Worm (Caenorhabditis elegans) whole organism, L4/young adult: ENCODE results near the gene mps-1.

Experiments
- W03F9.2 ChIP-seq: fragments of 150-350 bp; optimal IDR thresholded peaks from 2 replicates; lab custom pipeline; 2014; ENCODE audit warnings: missing biosample characterization, missing genetic modification characterization
- him-1 ChIP-seq: sonication (generic microtip); optimal IDR thresholded peaks from 2 replicates; lab custom pipeline; 2016; ENCODE audit warnings: missing genotype, missing genetic modification reagents, missing genetic modification characterization, missing compliant biosample characterization

DNA sequence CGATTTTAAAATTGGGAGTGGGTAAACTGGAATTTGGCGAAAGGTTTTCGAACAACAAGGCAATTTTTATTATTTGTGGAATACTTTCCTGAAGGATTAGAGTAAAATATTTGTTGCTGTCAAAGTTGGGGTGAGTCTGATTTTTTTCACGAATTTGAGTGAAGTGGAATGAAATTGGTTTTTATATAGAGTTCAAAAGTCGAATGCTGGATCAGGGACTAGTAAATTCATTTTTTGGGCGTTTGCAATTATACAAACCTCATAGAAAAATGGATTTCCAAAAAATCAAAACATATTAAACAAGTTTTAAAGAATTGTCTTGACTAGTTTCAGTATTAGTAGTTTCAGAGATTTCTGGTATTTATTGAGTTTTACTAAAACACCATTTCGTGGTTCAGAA is 45.8 kb upstream of the mps-1 start, which contains the start of gene C32D5.7:
- TF ChIP-seq W03F9.2 (tag; lab: Kevin White, UChicago), result no peak
- no peak for TF ChIP-seq him-1 (tag; lab: Kevin White, UChicago)
